Worm (Caenorhabditis elegans): ENCODE data around the gene C01G10.14.

- TF ChIP-seq ztf-16 (tag; optimal IDR thresholded peaks at IDR 0.05) (no peak), hlh-13 (GFP tag; optimal IDR thresholded peaks at IDR 0.05) (no peak), madf-2 (tag; optimal IDR thresholded peaks at IDR 0.05) (no peak), ceh-14 (tag; optimal IDR thresholded peaks at IDR 0.05) (no peak), ceh-6 (GFP tag; optimal IDR thresholded peaks at IDR 0.05) (no peak), hlh-6 (tag; optimal IDR thresholded peaks at IDR 0.05) (no peak), K02D7.2 (tag; optimal IDR thresholded peaks at IDR 0.05) (no peak), pqm-1 (tag; optimal IDR thresholded peaks at IDR 0.05) (no peak), ref-2 (tag; optimal IDR thresholded peaks at IDR 0.05) (no peak), nfya-1 (tag; optimal IDR thresholded peaks at IDR 0.05) (no peak), pax-1 (tag; optimal IDR thresholded peaks at IDR 0.05) (no peak), mec-3 (tag; optimal IDR thresholded peaks at IDR 0.05; ENCODE audit: borderline replicate concordance) (no peak), pros-1 (tag; optimal IDR thresholded peaks at IDR 0.05) (no peak)
Observed at ce11 chrV:15152010-15152409, 46.3 kb upstream of the C01G10.14 start.
